Worm (Caenorhabditis elegans) whole organism, midembryonic: ENCODE measurements around the gene pitr-3.

Experiments used
- T22C8.4 ChIP-seq: fragments of 200-800 bp; sonication (Bioruptor generic); IDR thresholded peaks from 2 replicates; pipeline ENCODE4 v1.3.6; 2022; ENCODE audit warnings: missing genetic modification characterization, missing compliant biosample characterization
- cog-1 ChIP-seq: sonication (generic microtip); optimal IDR thresholded peaks from 2 replicates; lab custom pipeline; 2016; ENCODE audit warnings: missing genetic modification characterization, missing compliant biosample characterization
- flt-1 ChIP-seq: fragments of 200-800 bp; sonication (Bioruptor generic); IDR thresholded peaks from 2 replicates; pipeline ENCODE4 v1.3.6; 2022; ENCODE audit warnings: missing genetic modification characterization, missing compliant biosample characterization
- med-1 ChIP-seq: sonication (generic microtip); optimal IDR thresholded peaks from 2 replicates; lab custom pipeline; 2017; ENCODE audit warnings: missing genetic modification characterization, mild to moderate bottlenecking, missing compliant biosample characterization, antibody characterized with exemption, missing genetic modification reagents; ENCODE audit not compliant: insufficient read depth

DNA sequence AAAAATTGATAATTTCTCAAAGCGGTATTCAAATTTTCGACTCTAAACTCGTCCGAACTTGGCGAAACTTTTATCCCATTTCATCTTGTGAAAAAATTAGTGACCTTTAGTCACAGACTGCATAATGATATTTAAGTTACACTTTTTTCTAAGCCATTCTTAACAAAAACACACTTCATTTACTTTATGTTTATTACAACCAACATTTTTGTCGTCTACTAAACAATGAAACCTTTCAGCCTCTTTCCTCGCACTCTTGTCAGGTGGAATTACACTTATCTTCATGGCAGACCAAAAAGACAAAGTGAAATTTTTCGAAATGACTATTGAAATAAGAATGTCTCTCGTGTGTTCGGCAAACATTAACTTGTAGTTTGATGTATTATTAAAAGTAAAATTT is 22.7 kb upstream of the pitr-3 start:
- TF ChIP-seq flt-1 (no peak), cog-1 (tag; lab: Kevin White, UChicago) (no peak), med-1 (GFP tag; lab: Kevin White, UChicago) (no peak), T22C8.4 (GFP tag; lab: Robert Waterston, UW) (no peak)
